Fruit fly (Drosophila melanogaster): ENCODE data around the gene CG12523.

DNA sequence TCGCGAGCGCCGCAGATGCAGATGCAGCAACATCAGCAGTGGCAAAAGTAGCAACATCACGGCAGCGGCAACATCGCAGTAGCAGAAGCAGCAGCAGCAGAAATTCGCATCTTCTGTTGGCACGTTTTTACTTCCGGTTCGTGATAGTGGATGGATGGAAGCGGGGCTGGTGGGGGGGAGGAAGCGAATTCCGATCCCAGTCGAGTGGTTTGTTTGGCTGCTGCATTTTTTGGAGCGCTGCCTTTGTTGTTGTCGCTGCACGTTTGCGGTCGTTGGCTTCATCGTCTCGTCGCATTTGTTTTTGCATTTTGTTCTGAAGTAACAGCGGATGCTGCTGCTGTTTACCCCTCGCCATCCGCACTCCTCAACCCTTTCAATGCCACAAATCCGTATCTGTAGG is 23.1 kb upstream of the CG12523 start:
- TF ChIP-seq CG8478 (optimal IDR thresholded peaks at IDR 0.05) (no peak), br (optimal IDR thresholded peaks at IDR 0.05) (no peak), dimm (GFP tag; IDR thresholded peaks at IDR 0.05) (no peak), CG12299 (tag; optimal IDR thresholded peaks at IDR 0.05) (no peak), CG12236 (GFP tag; optimal IDR thresholded peaks at IDR 0.05) (no peak)
